ENCODE assay signal across 5 fruit fly cellular contexts in the genomic region with DNA sequence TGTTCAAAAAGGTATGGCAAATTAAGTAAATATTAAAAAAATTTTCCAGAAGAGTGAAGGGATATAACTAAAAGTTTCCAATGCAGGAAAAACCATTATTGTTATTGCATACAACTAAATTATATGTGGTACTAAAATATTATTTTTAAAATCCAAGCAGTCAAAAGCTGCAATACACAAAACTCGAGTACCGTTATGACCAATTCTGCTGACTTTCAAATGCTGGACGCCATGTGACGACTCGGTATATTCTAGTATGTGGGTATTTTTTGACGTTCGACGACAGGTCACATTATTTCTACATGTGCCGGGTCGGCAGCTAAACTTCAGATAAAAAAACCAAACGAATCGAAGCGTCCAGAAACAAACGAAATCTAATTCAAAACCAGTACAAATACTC.
A peak's percentile ranks its signal among the peaks of the same experiment; 100 is the strongest.
TF ChIP-seq lines count a peak whose summit lies in the region.

No protein-coding gene starts in this region.

- peak; percentile 49 for TF ChIP-seq CTCF in whole organism, embryonic (GFP tag; optimal IDR thresholded peaks at IDR 0.05; lab: Kevin White, UChicago)

TF ChIP-seq in whole organism, adult, 20 proteins besides CTCF, POLR2A, EP300 and RAD21:
- TF ChIP-seq toe (GFP tag; optimal IDR thresholded peaks at IDR 0.05; lab: Kevin White, UChicago) (no peak), tj (GFP tag; optimal IDR thresholded peaks at IDR 0.05; lab: Kevin White, UChicago) (peak; percentile 4), Crg-1 (GFP tag; optimal IDR thresholded peaks at IDR 0.05; lab: Kevin White, UChicago) (peak; percentile 45), ovo (GFP tag; optimal IDR thresholded peaks at IDR 0.05; lab: Kevin White, UChicago) (peak; percentile 97), CG33017 (tag; optimal IDR thresholded peaks at IDR 0.05; lab: Kevin White, UChicago) (no peak), CG11617 (GFP tag; optimal IDR thresholded peaks at IDR 0.05; lab: Kevin White, UChicago) (no peak), CG1620 (GFP tag; optimal IDR thresholded peaks at IDR 0.05; lab: Kevin White, UChicago) (peak; percentile 2), CG7101 (tag; optimal IDR thresholded peaks at IDR 0.05; lab: Kevin White, UChicago) (no peak), kay (GFP tag; lab: Kevin White, UChicago; ENCODE audit: borderline replicate concordance) (no peak), bab1 (GFP tag; optimal IDR thresholded peaks at IDR 0.05; lab: Kevin White, UChicago) (peak; percentile 9), Mnt (GFP tag; optimal IDR thresholded peaks at IDR 0.05; lab: Kevin White, UChicago) (peak; percentile 99)

TF ChIP-seq in whole organism, embryonic, 481 proteins besides CTCF, POLR2A, EP300 and RAD21 (continues in another document):
- peak; percentile 96 for TF ChIP-seq Myb (GFP tag; optimal IDR thresholded peaks at IDR 0.05; lab: Kevin White, UChicago)
- peak; percentile 7 for TF ChIP-seq CG4854 (GFP tag; optimal IDR thresholded peaks at IDR 0.05; lab: Kevin White, UChicago)
- peak; percentile 19 for TF ChIP-seq hkb (optimal IDR thresholded peaks at IDR 0.05; lab: Kevin White, UChicago)
- TF ChIP-seq hkb (GFP tag; IDR thresholded peaks at IDR 0.05; lab: Robert Waterston, UW) = no peak
- TF ChIP-seq bbx (GFP tag; IDR thresholded peaks at IDR 0.05; lab: Robert Waterston, UW; ENCODE audit: partially characterized antibody) = peak; percentile 23; the same call in 1 of the 2 replicates
- peak; percentile 55; the same call in 1 of the 3 replicates for TF ChIP-seq Opbp (GFP tag; IDR thresholded peaks at IDR 0.05; lab: Robert Waterston, UW; ENCODE audit: partially characterized antibody)
- peak; percentile 1 for TF ChIP-seq Fer3 (tag; optimal IDR thresholded peaks at IDR 0.05; lab: Kevin White, UChicago)
- TF ChIP-seq dpn (GFP tag; optimal IDR thresholded peaks at IDR 0.05; lab: Kevin White, UChicago) = peak; percentile 10 to 18
- peak; percentile 11 for TF ChIP-seq mam (GFP tag; optimal IDR thresholded peaks at IDR 0.05; lab: Kevin White, UChicago)
- peak; percentile 29 for TF ChIP-seq CG2116 (GFP tag; optimal IDR thresholded peaks at IDR 0.05; lab: Kevin White, UChicago)
- TF ChIP-seq Sin3A (optimal IDR thresholded peaks at IDR 0.05; lab: Kevin White, UChicago) = peak; percentile 21
- TF ChIP-seq gem (tag; optimal IDR thresholded peaks at IDR 0.05; lab: Kevin White, UChicago) = peak; percentile 17
- TF ChIP-seq zfh1 (GFP tag; IDR thresholded peaks at IDR 0.05; lab: Robert Waterston, UW) = 0 out of 3 replicates have a peak, but pooled peaks have one; percentile 28
- TF ChIP-seq pan (optimal IDR thresholded peaks at IDR 0.05; lab: Kevin White, UChicago) = no peak
- no peak for TF ChIP-seq pan (GFP tag; optimal IDR thresholded peaks at IDR 0.05 in 1 of 2, IDR thresholded peaks at IDR 0.05 in 1 of 2)
- peak; percentile 27 for TF ChIP-seq NC2β (GFP tag; optimal IDR thresholded peaks at IDR 0.05; lab: Kevin White, UChicago)
- no peak for TF ChIP-seq lab (GFP tag; optimal IDR thresholded peaks at IDR 0.05; lab: Kevin White, UChicago)

TF ChIP-seq in whole organism, prepupa, 60 proteins besides CTCF, POLR2A, EP300 and RAD21 (continues in another document):
- TF ChIP-seq eg (GFP tag; IDR thresholded peaks at IDR 0.05; lab: Robert Waterston, UW) (0 out of 3 replicates have a peak, but pooled peaks have one; percentile 19), Blimp-1 (GFP tag; optimal IDR thresholded peaks at IDR 0.05; lab: Kevin White, UChicago) (no peak), Sox14 (GFP tag; optimal IDR thresholded peaks at IDR 0.05; lab: Kevin White, UChicago) (peak; percentile 90), Hr4 (GFP tag; optimal IDR thresholded peaks at IDR 0.05; lab: Kevin White, UChicago) (no peak), CG1621 (tag; optimal IDR thresholded peaks at IDR 0.05; lab: Kevin White, UChicago) (no peak), topi (GFP tag; optimal IDR thresholded peaks at IDR 0.05; lab: Kevin White, UChicago) (no peak), Lpt (GFP tag; optimal IDR thresholded peaks at IDR 0.05; lab: Kevin White, UChicago) (no peak), CG16779 (tag; optimal IDR thresholded peaks at IDR 0.05; lab: Kevin White, UChicago) (no peak), salr (GFP tag; optimal IDR thresholded peaks at IDR 0.05; lab: Kevin White, UChicago) (no peak), acj6 (GFP tag; optimal IDR thresholded peaks at IDR 0.05; lab: Kevin White, UChicago) (no peak), CG8632 (GFP tag; optimal IDR thresholded peaks at IDR 0.05; lab: Kevin White, UChicago) (no peak), CG7368 (GFP tag; optimal IDR thresholded peaks at IDR 0.05; lab: Kevin White, UChicago) (no peak), pdm3 (GFP tag; optimal IDR thresholded peaks at IDR 0.05; lab: Kevin White, UChicago) (no peak), fkh (GFP tag; optimal IDR thresholded peaks at IDR 0.05; lab: Kevin White, UChicago) (peak; percentile 4), fd85E (GFP tag; optimal IDR thresholded peaks at IDR 0.05; lab: Kevin White, UChicago) (no peak), CG31627 (GFP tag; optimal IDR thresholded peaks at IDR 0.05; lab: Kevin White, UChicago) (peak; percentile 26), Gug (GFP tag; IDR thresholded peaks at IDR 0.05; lab: Robert Waterston, UW) (no peak), Smox (GFP tag; optimal IDR thresholded peaks at IDR 0.05; lab: Kevin White, UChicago) (no peak), CG34406 (GFP tag; optimal IDR thresholded peaks at IDR 0.05; lab: Kevin White, UChicago) (no peak), Sox102F (GFP tag; optimal IDR thresholded peaks at IDR 0.05; lab: Kevin White, UChicago) (no peak), esn (GFP tag; optimal IDR thresholded peaks at IDR 0.05; lab: Kevin White, UChicago) (no peak)

TF ChIP-seq in whole organism, pupa, 21 proteins besides CTCF, POLR2A, EP300 and RAD21:
- TF ChIP-seq CG34367 (tag; optimal IDR thresholded peaks at IDR 0.05; lab: Kevin White, UChicago) (no peak), D1 (tag; optimal IDR thresholded peaks at IDR 0.05; lab: Kevin White, UChicago) (peak; percentile 24)

TF ChIP-seq in whole organism, wandering third instar larva, 38 proteins besides CTCF, POLR2A, EP300 and RAD21:
- TF ChIP-seq CrebA (GFP tag; optimal IDR thresholded peaks at IDR 0.05; lab: Kevin White, UChicago; ENCODE audit: borderline replicate concordance) (no peak), dl (GFP tag; optimal IDR thresholded peaks at IDR 0.05; lab: Kevin White, UChicago; ENCODE audit: insufficient read depth in 1 of 2, partially characterized antibody in 2 of 2) (peak in 1 of 2 experiments; percentile 69), brk (GFP tag; optimal IDR thresholded peaks at IDR 0.05; lab: Kevin White, UChicago) (no peak), Hr78 (GFP tag; optimal IDR thresholded peaks at IDR 0.05; lab: Kevin White, UChicago) (no peak), Rel (GFP tag; optimal IDR thresholded peaks at IDR 0.05; lab: Kevin White, UChicago) (no peak), Rel (tag; optimal IDR thresholded peaks at IDR 0.05; lab: Kevin White, UChicago) (peak; percentile 36), Mio (GFP tag; optimal IDR thresholded peaks at IDR 0.05; lab: Kevin White, UChicago) (no peak), Jra (GFP tag; optimal IDR thresholded peaks at IDR 0.05; lab: Kevin White, UChicago) (no peak), usp (GFP tag; optimal IDR thresholded peaks at IDR 0.05; lab: Kevin White, UChicago) (no peak), dsf (GFP tag; optimal IDR thresholded peaks at IDR 0.05; lab: Kevin White, UChicago; ENCODE audit: borderline replicate concordance) (no peak), woc (GFP tag; optimal IDR thresholded peaks at IDR 0.05; lab: Kevin White, UChicago) (no peak), ey (GFP tag; optimal IDR thresholded peaks at IDR 0.05; lab: Kevin White, UChicago) (no peak), CG9705 (GFP tag; optimal IDR thresholded peaks at IDR 0.05; lab: Kevin White, UChicago) (no peak), GATAd (GFP tag; optimal IDR thresholded peaks at IDR 0.05; lab: Kevin White, UChicago) (no peak), N (GFP tag; optimal IDR thresholded peaks at IDR 0.05; lab: Kevin White, UChicago) (no peak), Dfd (GFP tag; optimal IDR thresholded peaks at IDR 0.05; lab: Kevin White, UChicago) (no peak), Myc (optimal IDR thresholded peaks at IDR 0.05; lab: Kevin White, UChicago) (peak; percentile 38), rgr (GFP tag; optimal IDR thresholded peaks at IDR 0.05; lab: Kevin White, UChicago) (no peak), fru (GFP tag; optimal IDR thresholded peaks at IDR 0.05; lab: Kevin White, UChicago) (no peak), h (GFP tag; optimal IDR thresholded peaks at IDR 0.05; lab: Kevin White, UChicago) (peak; percentile 16), tai (GFP tag; optimal IDR thresholded peaks at IDR 0.05; lab: Kevin White, UChicago) (no peak), OdsH (GFP tag; optimal IDR thresholded peaks at IDR 0.05; lab: Kevin White, UChicago) (no peak), Abd-B (GFP tag; optimal IDR thresholded peaks at IDR 0.05; lab: Kevin White, UChicago) (no peak), Hr83 (GFP tag; optimal IDR thresholded peaks at IDR 0.05; lab: Kevin White, UChicago; ENCODE audit: poor library complexity, severe bottlenecking) (peak; percentile 3), sv (GFP tag; optimal IDR thresholded peaks at IDR 0.05; lab: Kevin White, UChicago) (no peak), br (GFP tag; optimal IDR thresholded peaks at IDR 0.05; lab: Kevin White, UChicago) (no peak), pan (optimal IDR thresholded peaks at IDR 0.05; lab: Kevin White, UChicago) (no peak), sage (GFP tag; optimal IDR thresholded peaks at IDR 0.05; lab: Kevin White, UChicago) (no peak), Sp1 (GFP tag; optimal IDR thresholded peaks at IDR 0.05; lab: Kevin White, UChicago) (no peak), CG32264 (GFP tag; optimal IDR thresholded peaks at IDR 0.05; lab: Kevin White, UChicago) (no peak), psq (GFP tag; optimal IDR thresholded peaks at IDR 0.05; lab: Kevin White, UChicago) (no peak), HLH106 (tag; optimal IDR thresholded peaks at IDR 0.05; lab: Kevin White, UChicago) (peak; percentile 0), foxo (GFP tag; optimal IDR thresholded peaks at IDR 0.05; lab: Kevin White, UChicago) (no peak), jim (GFP tag; optimal IDR thresholded peaks at IDR 0.05; lab: Kevin White, UChicago) (no peak), Hnf4 (GFP tag; optimal IDR thresholded peaks at IDR 0.05; lab: Kevin White, UChicago) (peak; percentile 1), Dif (GFP tag; optimal IDR thresholded peaks at IDR 0.05; lab: Kevin White, UChicago; ENCODE audit: partially characterized antibody) (peak; percentile 95), dmrt93B (GFP tag; optimal IDR thresholded peaks at IDR 0.05; lab: Kevin White, UChicago) (no peak), Vsx2 (GFP tag; optimal IDR thresholded peaks at IDR 0.05; lab: Kevin White, UChicago; ENCODE audit: partially characterized antibody) (peak; percentile 73), lola (GFP tag; optimal IDR thresholded peaks at IDR 0.05; lab: Kevin White, UChicago) (no peak)
